Fruit fly (Drosophila melanogaster) whole organism: ENCODE results near the gene CG9921.

Experiments used
- CG8478 ChIP-seq: fragments of >200 bp; optimal IDR thresholded peaks from 2 replicates; lab custom pipeline; 2018; ENCODE audit warnings: inconsistent platforms
- Dll ChIP-seq: fragments of >200 bp; optimal IDR thresholded peaks from 2 replicates; lab custom pipeline; 2017
- EcR ChIP-seq, 2 experiments: fragments of >200 bp; optimal IDR thresholded peaks; 2 replicates each; lab custom pipeline; 2017; ENCODE audit warnings: missing biosample characterization in 2 of 2, missing genetic modification characterization in 2 of 2, missing genetic modification reagents in 2 of 2
- pan ChIP-seq: fragments of >200 bp; optimal IDR thresholded peaks from 2 replicates; lab custom pipeline; 2017
- psq ChIP-seq: fragments of >200 bp; optimal IDR thresholded peaks from 2 replicates; lab custom pipeline; 2017
- usp ChIP-seq: fragments of >200 bp; optimal IDR thresholded peaks from 2 replicates; lab custom pipeline; 2017; ENCODE audit warnings: missing biosample characterization, missing genetic modification characterization, mixed read lengths

Gene CG9921

dm6 chrX:16334251-16334860, 956 bp upstream of the CG9921 start:
- no peak for TF ChIP-seq EcR (GFP tag; optimal IDR thresholded peaks at IDR 0.05; lab: Kevin White, UChicago)
- TF ChIP-seq CG8478 (lab: Kevin White, UChicago), result no peak
- no peak for TF ChIP-seq usp (GFP tag; lab: Kevin White, UChicago)
- no peak for TF ChIP-seq pan (lab: Kevin White, UChicago)
- TF ChIP-seq Dll (lab: Kevin White, UChicago), result no peak

- no peak for TF ChIP-seq CG8478 (lab: Kevin White, UChicago)
- TF ChIP-seq EcR (GFP tag; optimal IDR thresholded peaks at IDR 0.05; lab: Kevin White, UChicago), result no peak
- TF ChIP-seq pan (lab: Kevin White, UChicago), result no peak
- TF ChIP-seq Dll (lab: Kevin White, UChicago), result no peak
- no peak for TF ChIP-seq usp (GFP tag; lab: Kevin White, UChicago)
Observed at dm6 chrX:16332615-16333288, 648 bp downstream of the CG9921 start.

DNA sequence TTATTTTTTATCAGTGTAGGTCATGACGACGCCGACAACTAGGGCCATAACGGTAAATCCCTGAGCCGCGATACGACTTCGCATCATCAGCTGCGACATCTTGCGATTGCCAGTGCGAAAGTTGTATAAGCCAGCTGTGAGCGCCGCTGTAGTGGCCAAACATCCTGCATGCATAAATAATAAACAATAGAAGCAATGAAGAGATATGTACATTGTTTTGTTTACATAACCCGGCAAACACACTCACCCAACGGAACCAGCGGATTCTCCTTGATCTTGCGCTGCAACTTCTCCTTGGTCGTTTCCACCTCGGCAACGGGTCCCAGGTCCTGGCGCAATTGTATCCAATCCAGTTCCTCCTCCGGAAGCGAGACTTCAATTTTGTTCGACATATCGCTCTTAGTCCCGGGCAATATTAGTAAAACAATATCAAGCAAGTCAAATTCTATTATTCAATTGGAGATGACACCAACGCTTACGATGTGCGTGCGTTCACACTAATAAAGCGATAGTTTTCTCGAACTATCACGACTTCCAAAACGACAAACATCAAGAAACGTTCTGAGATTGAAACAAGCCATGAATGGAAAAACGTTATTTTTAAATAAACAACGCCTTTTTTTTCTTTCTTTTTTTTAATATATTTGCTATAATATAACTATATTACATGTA, 1.7 kb downstream of the CG9921 start:
- TF ChIP-seq psq (lab: Kevin White, UChicago), result no peak
- no peak for TF ChIP-seq usp (GFP tag; lab: Kevin White, UChicago)
- TF ChIP-seq EcR (GFP tag; optimal IDR thresholded peaks at IDR 0.05; lab: Kevin White, UChicago), result no peak
- no peak for TF ChIP-seq Dll (lab: Kevin White, UChicago)
- TF ChIP-seq pan (lab: Kevin White, UChicago), result no peak
- TF ChIP-seq CG8478 (lab: Kevin White, UChicago), result no peak

- TF ChIP-seq EcR (GFP tag; optimal IDR thresholded peaks at IDR 0.05; lab: Kevin White, UChicago) (no peak), CG8478 (lab: Kevin White, UChicago) (no peak), psq (lab: Kevin White, UChicago) (no peak), usp (GFP tag; lab: Kevin White, UChicago) (no peak), pan (lab: Kevin White, UChicago) (no peak), Dll (lab: Kevin White, UChicago) (no peak)
Observed at dm6 chrX:16330659-16331058, 2.7 kb downstream of the CG9921 start, which contains the start of gene CG9919. Gene CG9919 (minus strand): TSS chrX:16330759.

DNA sequence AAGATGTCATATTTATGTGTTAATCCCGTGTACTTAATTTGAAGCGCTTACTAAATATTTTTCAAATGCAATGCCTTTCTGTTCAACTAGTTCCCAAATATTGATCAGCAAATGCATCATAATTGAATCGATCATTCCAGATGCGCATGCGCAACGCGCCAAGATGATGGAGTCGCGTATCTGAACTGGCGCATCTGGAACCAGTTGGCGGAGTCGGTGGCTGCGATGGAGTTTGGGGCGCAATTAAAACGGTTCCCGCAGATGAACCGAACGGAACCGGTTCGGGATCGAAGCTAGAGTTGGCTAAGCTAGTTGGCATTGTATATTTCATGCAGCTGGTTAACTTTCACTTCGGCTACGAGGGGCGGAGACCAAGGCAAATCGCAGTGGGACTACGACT, 7.9 kb downstream of the CG9921 start, which contains the start of gene CalpC:
Gene CalpC, plus strand, starts transcription at position 292 of the 400 bp plus-strand sequence.
- TF ChIP-seq usp (GFP tag; lab: Kevin White, UChicago) (no peak), pan (lab: Kevin White, UChicago) (no peak), CG8478 (lab: Kevin White, UChicago) (no peak), Dll (lab: Kevin White, UChicago) (no peak), EcR (GFP tag; optimal IDR thresholded peaks at IDR 0.05; lab: Kevin White, UChicago) (no peak), psq (lab: Kevin White, UChicago) (no peak)

DNA sequence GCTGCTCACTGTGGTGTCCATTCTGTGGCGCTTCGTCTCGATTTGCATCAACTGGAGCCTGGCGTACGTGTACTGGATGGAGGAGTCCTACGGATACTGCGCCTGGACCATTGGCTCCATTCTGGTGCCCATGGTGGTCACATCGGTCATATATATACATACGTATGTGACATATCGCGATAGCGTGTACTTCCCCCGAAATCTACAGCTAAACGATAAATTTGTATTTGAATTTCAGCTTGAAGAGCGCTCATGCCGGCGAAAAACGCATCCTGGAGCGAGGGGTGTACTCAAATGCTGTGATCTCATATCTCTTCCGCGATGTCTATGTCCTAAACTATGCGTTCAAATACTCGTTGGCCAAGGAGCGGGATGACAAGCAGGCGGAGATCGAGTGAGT, 9.9 kb downstream of the CG9921 start:
- TF ChIP-seq Dll (lab: Kevin White, UChicago), result no peak
- no peak for TF ChIP-seq psq (lab: Kevin White, UChicago)
- TF ChIP-seq CG8478 (lab: Kevin White, UChicago), result no peak
- TF ChIP-seq usp (GFP tag; lab: Kevin White, UChicago), result no peak

DNA sequence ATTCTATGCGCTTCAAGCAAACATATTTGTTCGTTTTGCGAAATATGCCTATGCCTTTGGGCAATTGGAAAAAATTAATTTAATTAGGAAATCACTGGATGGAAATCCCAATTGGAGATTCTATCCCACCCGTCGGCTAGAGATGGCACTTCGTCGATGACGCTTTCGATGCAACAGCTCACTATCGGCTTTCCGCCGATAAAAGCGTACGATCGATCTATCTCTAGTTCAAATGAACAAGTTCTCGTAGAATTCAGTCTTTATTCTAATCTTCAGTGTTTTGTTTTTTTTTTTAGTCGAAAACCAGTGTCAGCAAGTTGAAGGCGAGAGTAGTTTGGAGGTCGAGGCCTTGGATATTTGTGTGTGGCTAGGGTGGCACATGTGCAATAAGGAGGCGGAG, 10.3 kb downstream of the CG9921 start, which contains the start of the genes CG9917 and CG32579:
Gene CG9917, minus strand, starts transcription at position 169 of the 400 bp plus-strand sequence.
Gene CG32579, plus strand, starts transcription at position 224 of the 400 bp plus-strand sequence.
- TF ChIP-seq pan (lab: Kevin White, UChicago) (no peak), CG8478 (lab: Kevin White, UChicago) (no peak), Dll (lab: Kevin White, UChicago) (no peak), usp (GFP tag; lab: Kevin White, UChicago) (no peak), EcR (GFP tag; optimal IDR thresholded peaks at IDR 0.05; lab: Kevin White, UChicago) (no peak), psq (lab: Kevin White, UChicago) (no peak)

- TF ChIP-seq CG8478 (lab: Kevin White, UChicago), result no peak
- TF ChIP-seq psq (lab: Kevin White, UChicago), result no peak
- TF ChIP-seq pan (lab: Kevin White, UChicago), result no peak
Observed at dm6 chrX:16321037-16321436, 12.4 kb downstream of the CG9921 start.

dm6 chrX:16320197-16320921, 13.0 kb downstream of the CG9921 start, which contains the start of gene Cyp1:
Gene Cyp1 (minus strand): TSS chrX:16320370.
- TF ChIP-seq pan (lab: Kevin White, UChicago), result no peak
- no peak for TF ChIP-seq usp (GFP tag; lab: Kevin White, UChicago)
- no peak for TF ChIP-seq psq (lab: Kevin White, UChicago)
- no peak for TF ChIP-seq EcR (GFP tag; optimal IDR thresholded peaks at IDR 0.05; lab: Kevin White, UChicago)
- no peak for TF ChIP-seq Dll (lab: Kevin White, UChicago)
- no peak for TF ChIP-seq CG8478 (lab: Kevin White, UChicago)

- TF ChIP-seq Dll (lab: Kevin White, UChicago), result no peak
- TF ChIP-seq usp (GFP tag; lab: Kevin White, UChicago), result no peak
- no peak for TF ChIP-seq CG8478 (lab: Kevin White, UChicago)
- TF ChIP-seq pan (lab: Kevin White, UChicago), result no peak
- no peak for TF ChIP-seq EcR (GFP tag; optimal IDR thresholded peaks at IDR 0.05; lab: Kevin White, UChicago)
- no peak for TF ChIP-seq psq (lab: Kevin White, UChicago)
Observed at dm6 chrX:16319558-16319924, 13.9 kb downstream of the CG9921 start.
